In genomic region chr3R:26881121-26881895, dm6 we compare ENCODE assay signal across 1 fruit fly cellular context.
A peak's percentile ranks its signal among the peaks of the same experiment; 100 is the strongest.
TF ChIP-seq lines count a peak whose summit lies in the region.

ro (minus strand) TSS chr3R:26881171.
T48 (plus strand) TSS chr3R:26881734.

TF ChIP-seq in whole organism, embryonic, 481 proteins besides CTCF, POLR2A, EP300 and RAD21 (continued from another document and continues in another):
- TF ChIP-seq CG18476 (GFP tag; optimal IDR thresholded peaks at IDR 0.05; lab: Kevin White, UChicago) (no peak), CG11085 (GFP tag; IDR thresholded peaks at IDR 0.05; lab: Robert Waterston, UW) (peak; percentile 42; the same call in 1 of the 2 replicates), NFAT (GFP tag; IDR thresholded peaks at IDR 0.05; lab: Robert Waterston, UW) (peak; percentile 52; the same call in 1 of the 2 replicates), kay (GFP tag; optimal IDR thresholded peaks at IDR 0.05; lab: Kevin White, UChicago) (peak; percentile 16), NfI (GFP tag; optimal IDR thresholded peaks at IDR 0.05; lab: Kevin White, UChicago) (peak; percentile 56), bowl (GFP tag; IDR thresholded peaks at IDR 0.05; lab: Robert Waterston, UW) (no peak), toy (GFP tag; IDR thresholded peaks at IDR 0.05; lab: Robert Waterston, UW) (no peak), CG12299 (tag; optimal IDR thresholded peaks at IDR 0.05; lab: Kevin White, UChicago) (no peak), CG9437 (GFP tag; optimal IDR thresholded peaks at IDR 0.05; lab: Kevin White, UChicago) (no peak), CG11560 (tag; IDR thresholded peaks at IDR 0.05; lab: Robert Waterston, UW) (peak; percentile 65; the same call in 1 of the 3 replicates), bbx (GFP tag; IDR thresholded peaks at IDR 0.05; lab: Robert Waterston, UW; ENCODE audit: partially characterized antibody) (peak; percentile 78), ken (GFP tag; IDR thresholded peaks at IDR 0.05; lab: Robert Waterston, UW) (peak; percentile 65), CG2116 (GFP tag; optimal IDR thresholded peaks at IDR 0.05; lab: Kevin White, UChicago) (peak; percentile 70), MTF-1 (GFP tag; optimal IDR thresholded peaks at IDR 0.05; lab: Kevin White, UChicago; ENCODE audit: borderline replicate concordance) (peak; percentile 10), CG10565 (GFP tag; optimal IDR thresholded peaks at IDR 0.05; lab: Kevin White, UChicago) (no peak), tio (GFP tag; optimal IDR thresholded peaks at IDR 0.05; lab: Kevin White, UChicago) (no peak), btn (GFP tag; optimal IDR thresholded peaks at IDR 0.05; lab: Kevin White, UChicago) (peak; percentile 13), Adf1 (GFP tag; IDR thresholded peaks at IDR 0.05; lab: Robert Waterston, UW) (peak; percentile 48; the same call in 1 of the 2 replicates), Meics (GFP tag; optimal IDR thresholded peaks at IDR 0.05; lab: Kevin White, UChicago) (peak; percentile 42), CG30020 (tag; optimal IDR thresholded peaks at IDR 0.05; lab: Kevin White, UChicago) (peak; percentile 5), CG12744 (GFP tag; optimal IDR thresholded peaks at IDR 0.05; lab: Kevin White, UChicago) (peak; percentile 83), grau (tag; optimal IDR thresholded peaks at IDR 0.05; lab: Kevin White, UChicago) (peak; percentile 41), kni (GFP tag; optimal IDR thresholded peaks at IDR 0.05; lab: Kevin White, UChicago) (peak; percentile 18), crol (GFP tag; IDR thresholded peaks at IDR 0.05; lab: Robert Waterston, UW) (peak; percentile 18; the same call in 1 of the 2 replicates), dysf (GFP tag; IDR thresholded peaks at IDR 0.05; lab: Robert Waterston, UW) (0 out of 3 replicates have a peak, but pooled peaks have one; percentile 39), CG10321 (GFP tag; IDR thresholded peaks at IDR 0.05; lab: Robert Waterston, UW) (0 out of 2 replicates have a peak, but pooled peaks have one; percentile 32), otp (GFP tag; IDR thresholded peaks at IDR 0.05; lab: Robert Waterston, UW) (no peak), CG2712 (tag; optimal IDR thresholded peaks at IDR 0.05; lab: Kevin White, UChicago) (peak; percentile 72), CHES-1-like (GFP tag; optimal IDR thresholded peaks at IDR 0.05; lab: Kevin White, UChicago) (peak; percentile 82), lola (GFP tag; optimal IDR thresholded peaks at IDR 0.05; lab: Kevin White, UChicago) (no peak), Aef1 (GFP tag; IDR thresholded peaks at IDR 0.05; lab: Robert Waterston, UW) (peak; percentile 48; the same call in 2 of the 3 replicates), CG4820 (GFP tag; optimal IDR thresholded peaks at IDR 0.05; lab: Kevin White, UChicago) (peak; percentile 21), nom (GFP tag; optimal IDR thresholded peaks at IDR 0.05; lab: Kevin White, UChicago) (peak; percentile 9), gem (tag; optimal IDR thresholded peaks at IDR 0.05; lab: Kevin White, UChicago) (peak; percentile 44), kah (GFP tag; optimal IDR thresholded peaks at IDR 0.05; lab: Kevin White, UChicago) (peak; percentile 51), Dll (GFP tag; IDR thresholded peaks at IDR 0.05; lab: Robert Waterston, UW; ENCODE audit: partially characterized antibody) (peak; percentile 60; the same call in 1 of the 4 replicates), CG32532 (GFP tag; IDR thresholded peaks at IDR 0.05; lab: Robert Waterston, UW) (no peak; the same call in none of the 2 replicates), Med (GFP tag; lab: Kevin White, UChicago) (peak; percentile 96), cg (GFP tag; optimal IDR thresholded peaks at IDR 0.05; lab: Kevin White, UChicago) (no peak), Trl (optimal IDR thresholded peaks at IDR 0.05; lab: Kevin White, UChicago) (no peak), Trl (GFP tag; optimal IDR thresholded peaks at IDR 0.05; lab: Kevin White, UChicago) (peak; percentile 67), zf30C (GFP tag; optimal IDR thresholded peaks at IDR 0.05; lab: Kevin White, UChicago) (no peak), ems (GFP tag; optimal IDR thresholded peaks at IDR 0.05; lab: Kevin White, UChicago) (peak; percentile 39), HHEX (GFP tag; optimal IDR thresholded peaks at IDR 0.05; lab: Kevin White, UChicago) (no peak), Hr39 (optimal IDR thresholded peaks at IDR 0.05; lab: Kevin White, UChicago) (no peak), dmrt99B (tag; optimal IDR thresholded peaks at IDR 0.05; lab: Kevin White, UChicago) (no peak), CG13624 (GFP tag; optimal IDR thresholded peaks at IDR 0.05; lab: Kevin White, UChicago) (peak; percentile 85), E2f1 (GFP tag; IDR thresholded peaks at IDR 0.05; lab: Robert Waterston, UW) (no peak), lilli (GFP tag; optimal IDR thresholded peaks at IDR 0.05; lab: Kevin White, UChicago) (peak; percentile 57), CG8478 (optimal IDR thresholded peaks at IDR 0.05; lab: Kevin White, UChicago) (peak; percentile 96), CG18262 (tag; optimal IDR thresholded peaks at IDR 0.05; lab: Kevin White, UChicago) (no peak), slbo (GFP tag; IDR thresholded peaks at IDR 0.05; lab: Robert Waterston, UW) (peak; percentile 64; the same call in 1 of the 2 replicates), CG13424 (tag; optimal IDR thresholded peaks at IDR 0.05; lab: Kevin White, UChicago) (peak; percentile 42), Mrtf (GFP tag; IDR thresholded peaks at IDR 0.05; lab: Robert Waterston, UW) (peak; percentile 29; the same call in 1 of the 3 replicates), H2.0 (GFP tag; IDR thresholded peaks at IDR 0.05; lab: Robert Waterston, UW) (peak; percentile 30; the same call in 1 of the 2 replicates), her (GFP tag; optimal IDR thresholded peaks at IDR 0.05; lab: Kevin White, UChicago) (peak; percentile 68), CG10543 (GFP tag; optimal IDR thresholded peaks at IDR 0.05; lab: Kevin White, UChicago) (peak; percentile 67), CG14441 (GFP tag; IDR thresholded peaks at IDR 0.05; lab: Robert Waterston, UW) (no peak), CG30403 (GFP tag; optimal IDR thresholded peaks at IDR 0.05; lab: Kevin White, UChicago) (peak; percentile 51), Dip3 (GFP tag; optimal IDR thresholded peaks at IDR 0.05; lab: Kevin White, UChicago) (peak; percentile 90), trem (tag; optimal IDR thresholded peaks at IDR 0.05; lab: Kevin White, UChicago) (peak; percentile 84), jigr1 (GFP tag; IDR thresholded peaks at IDR 0.05; lab: Robert Waterston, UW) (no peak), dimm (GFP tag; IDR thresholded peaks at IDR 0.05; lab: Robert Waterston, UW) (no peak), CG5953 (GFP tag; IDR thresholded peaks at IDR 0.05; lab: Robert Waterston, UW) (no peak), CG8281 (tag; optimal IDR thresholded peaks at IDR 0.05; lab: Kevin White, UChicago) (no peak), CrebB (tag; optimal IDR thresholded peaks at IDR 0.05; lab: Kevin White, UChicago) (peak; percentile 51), CG31388 (GFP tag; optimal IDR thresholded peaks at IDR 0.05; lab: Kevin White, UChicago) (no peak), emc (GFP tag; optimal IDR thresholded peaks at IDR 0.05; lab: Kevin White, UChicago) (no peak), CG13287 (GFP tag; IDR thresholded peaks at IDR 0.05; lab: Robert Waterston, UW; ENCODE audit: partially characterized antibody) (peak; percentile 76), CG10274 (GFP tag; optimal IDR thresholded peaks at IDR 0.05; lab: Kevin White, UChicago) (no peak), cato (GFP tag; optimal IDR thresholded peaks at IDR 0.05; lab: Kevin White, UChicago; ENCODE audit: borderline replicate concordance) (no peak), Six4 (GFP tag; optimal IDR thresholded peaks at IDR 0.05; lab: Kevin White, UChicago) (peak; percentile 31), grn (GFP tag; optimal IDR thresholded peaks at IDR 0.05; lab: Kevin White, UChicago) (peak; percentile 69), gcm2 (GFP tag; optimal IDR thresholded peaks at IDR 0.05; lab: Kevin White, UChicago) (peak; percentile 15), CG32772 (GFP tag; IDR thresholded peaks at IDR 0.05; lab: Robert Waterston, UW) (peak; percentile 13; the same call in 1 of the 2 replicates), disco-r (GFP tag; optimal IDR thresholded peaks at IDR 0.05; lab: Kevin White, UChicago) (peak; percentile 16), HLH3B (GFP tag; IDR thresholded peaks at IDR 0.05; lab: Robert Waterston, UW) (0 out of 2 replicates have a peak, but pooled peaks have one; percentile 32), CG17802 (tag; optimal IDR thresholded peaks at IDR 0.05; lab: Kevin White, UChicago) (peak; percentile 11), Ets97D (GFP tag; optimal IDR thresholded peaks at IDR 0.05; lab: Kevin White, UChicago) (peak; percentile 99), en (GFP tag; optimal IDR thresholded peaks at IDR 0.05; lab: Kevin White, UChicago) (no peak), CG12769 (tag; optimal IDR thresholded peaks at IDR 0.05; lab: Kevin White, UChicago) (peak; percentile 81), CG15011 (GFP tag; optimal IDR thresholded peaks at IDR 0.05; lab: Kevin White, UChicago) (no peak), Asciz (GFP tag; optimal IDR thresholded peaks at IDR 0.05; lab: Kevin White, UChicago) (no peak), sqz (GFP tag; optimal IDR thresholded peaks at IDR 0.05; lab: Kevin White, UChicago) (no peak), PHDP (tag; optimal IDR thresholded peaks at IDR 0.05; lab: Kevin White, UChicago) (peak; percentile 0), run (tag; optimal IDR thresholded peaks at IDR 0.05; lab: Kevin White, UChicago) (no peak), da (GFP tag; optimal IDR thresholded peaks at IDR 0.05; lab: Kevin White, UChicago) (no peak), sima (GFP tag; optimal IDR thresholded peaks at IDR 0.05; lab: Kevin White, UChicago) (no peak), CG12219 (GFP tag; optimal IDR thresholded peaks at IDR 0.05; lab: Kevin White, UChicago) (no peak), Lim3 (GFP tag; IDR thresholded peaks at IDR 0.05; lab: Robert Waterston, UW) (no peak), CG17359 (tag; optimal IDR thresholded peaks at IDR 0.05; lab: Kevin White, UChicago) (peak; percentile 53), ap (GFP tag; IDR thresholded peaks at IDR 0.05; lab: Robert Waterston, UW) (no peak), CG17568 (GFP tag; optimal IDR thresholded peaks at IDR 0.05; lab: Kevin White, UChicago) (no peak), CG1792 (GFP tag; optimal IDR thresholded peaks at IDR 0.05; lab: Kevin White, UChicago) (peak; percentile 9), ind (GFP tag; optimal IDR thresholded peaks at IDR 0.05; lab: Kevin White, UChicago) (no peak), CG6254 (GFP tag; optimal IDR thresholded peaks at IDR 0.05; lab: Kevin White, UChicago) (no peak), CG3847 (GFP tag; IDR thresholded peaks at IDR 0.05; lab: Robert Waterston, UW) (peak; percentile 69), ase (GFP tag; IDR thresholded peaks at IDR 0.05; lab: Robert Waterston, UW) (no peak), Dad (GFP tag; optimal IDR thresholded peaks at IDR 0.05; lab: Kevin White, UChicago) (peak; percentile 61), wor (GFP tag; IDR thresholded peaks at IDR 0.05; lab: Robert Waterston, UW) (no peak), exex (tag; optimal IDR thresholded peaks at IDR 0.05; lab: Kevin White, UChicago) (no peak), Doc2 (GFP tag; IDR thresholded peaks at IDR 0.05; lab: Robert Waterston, UW) (no peak), Neu2 (GFP tag; optimal IDR thresholded peaks at IDR 0.05; lab: Kevin White, UChicago; ENCODE audit: borderline replicate concordance) (no peak), CG14710 (tag; optimal IDR thresholded peaks at IDR 0.05; lab: Kevin White, UChicago) (peak; percentile 85), ATbp (GFP tag; optimal IDR thresholded peaks at IDR 0.05; lab: Kevin White, UChicago) (no peak), rib (GFP tag; IDR thresholded peaks at IDR 0.05; lab: Robert Waterston, UW) (no peak), CG17385 (GFP tag; optimal IDR thresholded peaks at IDR 0.05; lab: Kevin White, UChicago) (peak; percentile 53), CG18599 (GFP tag; optimal IDR thresholded peaks at IDR 0.05; lab: Kevin White, UChicago) (peak; percentile 55), CG31365 (tag; optimal IDR thresholded peaks at IDR 0.05; lab: Kevin White, UChicago) (peak; percentile 100), CG10959 (GFP tag; IDR thresholded peaks at IDR 0.05; lab: Robert Waterston, UW) (no peak), vvl (GFP tag; IDR thresholded peaks at IDR 0.05; lab: Robert Waterston, UW) (peak; percentile 70), CG11456 (GFP tag; IDR thresholded peaks at IDR 0.05; lab: Robert Waterston, UW) (peak; percentile 77; the same call in 2 of the 3 replicates), gfzf (GFP tag; optimal IDR thresholded peaks at IDR 0.05; lab: Kevin White, UChicago) (peak; percentile 100), row (GFP tag; IDR thresholded peaks at IDR 0.05; lab: Robert Waterston, UW) (peak; percentile 46), tup (GFP tag; optimal IDR thresholded peaks at IDR 0.05; lab: Kevin White, UChicago) (peak; percentile 51), yki (optimal IDR thresholded peaks at IDR 0.05; lab: Kevin White, UChicago) (peak; percentile 44), CG2875 (GFP tag; optimal IDR thresholded peaks at IDR 0.05; lab: Kevin White, UChicago) (peak; percentile 47), NC2α (GFP tag; optimal IDR thresholded peaks at IDR 0.05; lab: Kevin White, UChicago) (no peak), jumu (GFP tag; optimal IDR thresholded peaks at IDR 0.05; lab: Kevin White, UChicago) (peak; percentile 65), CG2678 (tag; optimal IDR thresholded peaks at IDR 0.05; lab: Kevin White, UChicago) (peak; percentile 8), Lpt (GFP tag; optimal IDR thresholded peaks at IDR 0.05; lab: Kevin White, UChicago) (no peak), CG9215 (GFP tag; IDR thresholded peaks at IDR 0.05; lab: Robert Waterston, UW) (peak; percentile 44; the same call in 1 of the 2 replicates), CG6689 (GFP tag; IDR thresholded peaks at IDR 0.05; lab: Robert Waterston, UW) (no peak), sens-2 (GFP tag; IDR thresholded peaks at IDR 0.05; lab: Robert Waterston, UW) (no peak), shn (GFP tag; optimal IDR thresholded peaks at IDR 0.05; lab: Kevin White, UChicago) (peak; percentile 66), odd (GFP tag; optimal IDR thresholded peaks at IDR 0.05; lab: Kevin White, UChicago) (no peak), pros (GFP tag; optimal IDR thresholded peaks at IDR 0.05; lab: Kevin White, UChicago) (no peak), CG4328 (GFP tag; optimal IDR thresholded peaks at IDR 0.05; lab: Kevin White, UChicago) (no peak), CG30431 (GFP tag; optimal IDR thresholded peaks at IDR 0.05; lab: Kevin White, UChicago) (no peak), CG4617 (GFP tag; optimal IDR thresholded peaks at IDR 0.05; lab: Kevin White, UChicago; ENCODE audit: borderline replicate concordance) (peak; percentile 48), Hmx (GFP tag; optimal IDR thresholded peaks at IDR 0.05; lab: Kevin White, UChicago) (no peak)
